Fruit fly (Drosophila melanogaster): Measurements from ENCODE around the gene ERR.
A peak's percentile ranks its signal among the peaks of the same experiment; 100 is the strongest.

ERR gene

dm6 chr3L:8177795-8178564 is 8.5 kb downstream of the ERR start, which contains the start of gene Nmt (continued):
- no peak for TF ChIP-seq lab (GFP tag; optimal IDR thresholded peaks at IDR 0.05)
- no peak for TF ChIP-seq zen (tag; optimal IDR thresholded peaks at IDR 0.05)
- no peak for TF ChIP-seq HLH54F (GFP tag; optimal IDR thresholded peaks at IDR 0.05)
- no peak for TF ChIP-seq pb (GFP tag; optimal IDR thresholded peaks at IDR 0.05)
- TF ChIP-seq BEAF-32 (GFP tag; optimal IDR thresholded peaks at IDR 0.05), result peak; percentile 84
- no peak for TF ChIP-seq CG18619 (GFP tag; optimal IDR thresholded peaks at IDR 0.05)
- TF ChIP-seq CG30403 (GFP tag; optimal IDR thresholded peaks at IDR 0.05), result peak; percentile 46
- peak; percentile 59 for TF ChIP-seq CG2129 (GFP tag; IDR thresholded peaks at IDR 0.05; ENCODE audit: partially characterized antibody)
- no peak for TF ChIP-seq Lpt (GFP tag; optimal IDR thresholded peaks at IDR 0.05)
- TF ChIP-seq CG8944 (GFP tag; optimal IDR thresholded peaks at IDR 0.05), result no peak
- TF ChIP-seq rib (GFP tag; IDR thresholded peaks at IDR 0.05), result no peak
- TF ChIP-seq CG14014 (GFP tag; IDR thresholded peaks at IDR 0.05), result peak; percentile 56; the same call in 1 of the 2 replicates
- TF ChIP-seq CG10431 (GFP tag; optimal IDR thresholded peaks at IDR 0.05), result no peak
- no peak for TF ChIP-seq B-H2 (GFP tag; optimal IDR thresholded peaks at IDR 0.05)
- TF ChIP-seq CG1792 (GFP tag; optimal IDR thresholded peaks at IDR 0.05), result no peak
- TF ChIP-seq Awh (GFP tag; IDR thresholded peaks at IDR 0.05), result no peak
- TF ChIP-seq CG13296 (GFP tag; optimal IDR thresholded peaks at IDR 0.05), result no peak
- peak; percentile 52 for TF ChIP-seq CG3995 (GFP tag; optimal IDR thresholded peaks at IDR 0.05)
- peak; percentile 62; the same call in 1 of the 3 replicates for TF ChIP-seq mld (GFP tag; IDR thresholded peaks at IDR 0.05; ENCODE audit: partially characterized antibody)
- TF ChIP-seq Nf-YC (tag; optimal IDR thresholded peaks at IDR 0.05), result no peak
- TF ChIP-seq CG31388 (GFP tag; optimal IDR thresholded peaks at IDR 0.05), result no peak
- no peak for TF ChIP-seq CG4404 (GFP tag; IDR thresholded peaks at IDR 0.05)
- peak in 1 of 2 experiments; percentile 18 for TF ChIP-seq Hr78 (GFP tag; optimal IDR thresholded peaks at IDR 0.05)
- peak; percentile 42; the same call in 1 of the 2 replicates for TF ChIP-seq esg (GFP tag; conservative IDR thresholded peaks at IDR 0.05)
- peak; percentile 78; the same call in 3 of the 4 replicates for TF ChIP-seq chinmo (GFP tag; IDR thresholded peaks at IDR 0.05; ENCODE audit: partially characterized antibody)
- TF ChIP-seq CG5953 (GFP tag; IDR thresholded peaks at IDR 0.05), result peak; percentile 7; the same call in 1 of the 2 replicates
- no peak for TF ChIP-seq CG31365 (tag; optimal IDR thresholded peaks at IDR 0.05)
- TF ChIP-seq CG10462 (GFP tag; optimal IDR thresholded peaks at IDR 0.05), result no peak
- no peak for TF ChIP-seq PHDP (tag; optimal IDR thresholded peaks at IDR 0.05)
- TF ChIP-seq CoRest (tag; optimal IDR thresholded peaks at IDR 0.05), result no peak
- no peak for TF ChIP-seq jigr1 (GFP tag; IDR thresholded peaks at IDR 0.05)
- no peak for TF ChIP-seq CG3163 (GFP tag; optimal IDR thresholded peaks at IDR 0.05)
- no peak for TF ChIP-seq Six4 (GFP tag; optimal IDR thresholded peaks at IDR 0.05)
- no peak; the same call in 1 of the 2 replicates for TF ChIP-seq Adf1 (GFP tag; IDR thresholded peaks at IDR 0.05)
- peak; percentile 59 for TF ChIP-seq lilli (GFP tag; optimal IDR thresholded peaks at IDR 0.05)
- no peak for TF ChIP-seq al (GFP tag; IDR thresholded peaks at IDR 0.05)
- TF ChIP-seq CG10565 (GFP tag; optimal IDR thresholded peaks at IDR 0.05), result no peak
- TF ChIP-seq gcm (GFP tag; optimal IDR thresholded peaks at IDR 0.05), result no peak
- TF ChIP-seq CG4424 (GFP tag; optimal IDR thresholded peaks at IDR 0.05), result peak; percentile 27
- no peak for TF ChIP-seq en (GFP tag; optimal IDR thresholded peaks at IDR 0.05)
- no peak for TF ChIP-seq CG9215 (GFP tag; IDR thresholded peaks at IDR 0.05)
- TF ChIP-seq CG1233 (GFP tag; optimal IDR thresholded peaks at IDR 0.05), result no peak
- no peak for TF ChIP-seq CG8290 (GFP tag; optimal IDR thresholded peaks at IDR 0.05)
- TF ChIP-seq CG8290 (tag; optimal IDR thresholded peaks at IDR 0.05), result peak in 1 of 2 experiments; percentile 3
- no peak for TF ChIP-seq zf30C (GFP tag; optimal IDR thresholded peaks at IDR 0.05)
- TF ChIP-seq knrl (GFP tag; IDR thresholded peaks at IDR 0.05; ENCODE audit: partially characterized antibody), result peak; percentile 67; the same call in 2 of the 3 replicates
- TF ChIP-seq odd (GFP tag; optimal IDR thresholded peaks at IDR 0.05), result no peak
- TF ChIP-seq CG11695 (GFP tag; IDR thresholded peaks at IDR 0.05), result 0 out of 3 replicates have a peak, but pooled peaks have one; percentile 6
- peak; percentile 32 for TF ChIP-seq Ets97D (GFP tag; optimal IDR thresholded peaks at IDR 0.05)

Data from whole organism, embryonic.